Worm (Caenorhabditis elegans): ENCODE data around the gene pals-28.

Gene pals-28

DNA sequence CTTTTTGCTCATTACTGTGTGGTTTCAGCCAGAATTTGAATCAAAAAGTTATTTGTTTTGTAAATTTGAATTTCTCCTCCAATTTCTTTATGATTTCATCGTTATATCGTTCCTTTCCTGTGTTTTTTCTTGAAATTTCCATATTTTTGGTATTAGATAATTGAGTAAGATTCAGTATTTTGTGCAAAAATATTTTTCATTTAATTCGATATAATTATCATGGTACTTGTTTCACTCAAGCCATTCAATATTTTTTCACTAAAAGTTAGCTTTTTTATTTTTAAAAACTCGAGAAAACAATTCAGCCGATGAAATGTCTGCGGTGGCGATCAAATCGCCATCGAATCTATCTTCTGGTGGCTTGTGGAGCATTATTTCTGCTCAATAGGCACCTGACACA is 39.6 kb upstream of the pals-28 start, which contains the start of gene hse-5:
hse-5 (plus strand) TSS at position 301 of the 400 bp plus-strand sequence.
- no peak for TF ChIP-seq ceh-16 (tag; optimal IDR thresholded peaks at IDR 0.05)
- no peak for TF ChIP-seq zag-1 (tag; optimal IDR thresholded peaks at IDR 0.05)
- no peak for TF ChIP-seq nhr-28 (tag; optimal IDR thresholded peaks at IDR 0.05)
- no peak for TF ChIP-seq unc-62 (GFP tag; optimal IDR thresholded peaks at IDR 0.05)
- no peak for TF ChIP-seq snpc-4 (tag; optimal IDR thresholded peaks at IDR 0.05)
- TF ChIP-seq elt-1 (tag; optimal IDR thresholded peaks at IDR 0.05): no peak
- no peak for TF ChIP-seq nhr-25 (tag; optimal IDR thresholded peaks at IDR 0.05)
- no peak for TF ChIP-seq nhr-77 (tag; optimal IDR thresholded peaks at IDR 0.05)
- TF ChIP-seq pha-4 (tag; optimal IDR thresholded peaks at IDR 0.05): no peak
- TF ChIP-seq eor-1 (tag; optimal IDR thresholded peaks at IDR 0.05): no peak
- TF ChIP-seq fkh-10 (GFP tag; optimal IDR thresholded peaks at IDR 0.05): no peak
- no peak for TF ChIP-seq ztf-11 (tag; optimal IDR thresholded peaks at IDR 0.05)

DNA sequence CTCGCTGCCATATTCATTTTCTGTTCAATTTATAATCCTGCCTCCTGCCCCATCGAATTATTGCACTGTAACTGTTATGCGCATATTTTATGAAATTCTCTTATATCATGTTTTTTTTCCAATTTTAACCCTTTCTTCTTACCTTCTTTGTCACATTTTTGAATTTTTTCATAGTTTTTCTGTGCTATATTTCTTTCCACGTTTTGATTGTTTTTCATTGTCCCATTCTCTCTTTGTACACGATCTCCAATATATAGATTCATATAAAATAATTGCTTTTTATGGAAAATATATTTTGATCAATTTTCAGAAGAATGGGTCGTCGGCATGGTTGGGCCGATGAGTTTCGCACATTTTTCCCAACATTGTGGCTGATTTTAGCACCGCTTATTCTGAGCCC is 34.8 kb upstream of the pals-28 start, which contains the start of gene B0285.6:
B0285.6 (plus strand) TSS at position 301 of the 400 bp plus-strand sequence.
- TF ChIP-seq unc-39 (tag; optimal IDR thresholded peaks at IDR 0.05): no peak
- no peak for TF ChIP-seq nhr-43 (tag; optimal IDR thresholded peaks at IDR 0.05; ENCODE audit: poor library complexity, severe bottlenecking)
- no peak for TF ChIP-seq ztf-11 (tag; optimal IDR thresholded peaks at IDR 0.05)
- no peak for TF ChIP-seq eor-1 (tag; optimal IDR thresholded peaks at IDR 0.05)
- no peak for TF ChIP-seq fkh-2 (tag; optimal IDR thresholded peaks at IDR 0.05)
- TF ChIP-seq lsy-12 (tag; optimal IDR thresholded peaks at IDR 0.05): no peak
- TF ChIP-seq lin-39 (tag; optimal IDR thresholded peaks at IDR 0.05): no peak
- TF ChIP-seq mml-1 (tag; optimal IDR thresholded peaks at IDR 0.05): no peak
- TF ChIP-seq tbx-2 (tag; optimal IDR thresholded peaks at IDR 0.05): no peak
- TF ChIP-seq hmg-11 (tag; optimal IDR thresholded peaks at IDR 0.05): no peak
- TF ChIP-seq unc-62 (GFP tag; optimal IDR thresholded peaks at IDR 0.05): no peak

DNA sequence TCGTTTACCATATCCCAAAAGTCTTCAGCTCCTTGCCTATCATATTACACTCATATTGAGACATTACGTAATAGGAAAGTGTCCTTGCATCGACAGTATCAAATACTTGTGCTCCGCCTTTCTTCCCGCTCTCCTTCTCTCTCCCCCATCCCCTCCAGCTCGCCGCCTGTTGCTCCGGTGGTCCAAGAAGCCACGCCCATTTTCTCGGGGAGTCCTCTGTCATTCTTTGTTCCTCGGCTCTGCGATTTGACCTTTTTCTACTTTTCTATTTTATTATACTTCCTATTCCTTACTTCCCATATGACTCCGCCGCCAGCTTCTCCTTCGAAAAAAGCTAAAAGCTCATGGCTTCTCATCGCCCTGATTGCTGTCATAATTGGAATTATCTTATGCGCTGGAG is 28.2 kb upstream of the pals-28 start, which contains the start of gene mnp-1:
mnp-1 (plus strand) TSS at position 211 of the 400 bp plus-strand sequence.
- TF ChIP-seq elt-3 (tag; optimal IDR thresholded peaks at IDR 0.05) (no peak), lin-15B (tag; optimal IDR thresholded peaks at IDR 0.05) (no peak), nhr-25 (tag; optimal IDR thresholded peaks at IDR 0.05) (no peak), fkh-2 (tag; optimal IDR thresholded peaks at IDR 0.05) (no peak), ceh-9 (tag; optimal IDR thresholded peaks at IDR 0.05) (no peak), hmg-11 (tag; optimal IDR thresholded peaks at IDR 0.05) (no peak), ceh-82 (tag; optimal IDR thresholded peaks at IDR 0.05) (no peak), egl-5 (tag; optimal IDR thresholded peaks at IDR 0.05) (no peak), ztf-4 (tag; optimal IDR thresholded peaks at IDR 0.05) (no peak)

DNA sequence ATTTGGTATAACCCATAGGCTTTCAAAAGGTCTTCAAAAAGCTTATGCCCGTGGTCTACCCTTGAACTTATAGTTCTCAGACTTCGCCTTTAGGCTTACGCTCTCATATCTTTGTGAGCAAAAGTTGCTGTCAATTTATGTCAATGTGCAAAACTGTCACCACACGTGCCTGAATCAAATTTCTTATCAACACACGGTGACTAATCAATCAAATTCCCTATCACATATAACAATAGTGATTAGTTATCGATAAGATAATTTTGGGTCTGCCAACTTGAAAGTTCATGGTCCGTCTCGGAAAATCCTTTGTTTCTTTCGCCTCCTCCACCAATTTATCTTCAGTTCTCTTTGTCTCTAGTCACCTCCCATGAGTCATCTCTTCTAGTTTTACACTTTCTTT is 27.1 kb upstream of the pals-28 start:
- TF ChIP-seq elt-2 (tag; optimal IDR thresholded peaks at IDR 0.05) (peak; percentile 53), elt-3 (tag; optimal IDR thresholded peaks at IDR 0.05) (no peak), ZK546.5 (tag; optimal IDR thresholded peaks at IDR 0.05) (no peak), sea-2 (GFP tag; optimal IDR thresholded peaks at IDR 0.05) (no peak), nhr-12 (tag; optimal IDR thresholded peaks at IDR 0.05) (no peak), pqm-1 (tag; optimal IDR thresholded peaks at IDR 0.05) (peak; percentile 42), nhr-25 (tag; optimal IDR thresholded peaks at IDR 0.05) (no peak), skn-1 (tag; optimal IDR thresholded peaks at IDR 0.05) (no peak)

DNA sequence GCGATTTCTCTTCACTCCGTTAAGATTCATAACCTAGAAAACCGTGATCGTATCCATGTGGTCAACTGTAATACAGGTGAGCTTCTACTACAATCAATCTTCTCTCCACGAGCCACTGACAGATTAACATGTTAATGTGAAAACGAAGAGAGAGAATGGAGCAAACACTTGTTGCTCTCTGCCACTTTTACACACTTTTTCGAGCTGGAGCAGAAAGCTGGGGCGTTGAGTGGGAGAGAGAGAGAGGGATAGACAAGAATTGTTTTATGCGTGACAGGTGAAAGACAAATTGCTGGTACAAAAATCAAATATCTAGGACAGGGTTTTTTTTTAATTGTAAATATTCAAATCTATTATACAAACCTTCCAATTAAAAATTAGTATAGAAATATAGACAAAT is 26.2 kb upstream of the pals-28 start:
- TF ChIP-seq snpc-4 (tag; optimal IDR thresholded peaks at IDR 0.05) (no peak), nfya-1 (tag; optimal IDR thresholded peaks at IDR 0.05; ENCODE audit: insufficient read depth) (peak; percentile 39), aly-2 (tag; optimal IDR thresholded peaks at IDR 0.05) (no peak), lin-39 (tag; optimal IDR thresholded peaks at IDR 0.05) (peak; percentile 36), skn-1 (tag; optimal IDR thresholded peaks at IDR 0.05) (no peak), unc-62 (GFP tag; optimal IDR thresholded peaks at IDR 0.05) (no peak)
